Worm (Caenorhabditis elegans) whole organism, late embryonic: ENCODE results near the gene F10C2.5.

ENCODE experiments used
- C08G9.2 ChIP-seq: sonication (generic microtip); optimal IDR thresholded peaks from 2 replicates; lab custom pipeline; 2016; ENCODE audit warnings: mild to moderate bottlenecking, missing genetic modification characterization, moderate library complexity, missing compliant biosample characterization
- K02D7.2 ChIP-seq: sonication (generic microtip); optimal IDR thresholded peaks from 2 replicates; lab custom pipeline; 2017; ENCODE audit warnings: mild to moderate bottlenecking, missing genetic modification characterization, missing compliant biosample characterization
- T23F11.4 ChIP-seq: fragments of 200-800 bp; sonication (Bioruptor generic); optimal IDR thresholded peaks from 2 replicates; lab custom pipeline; 2018; ENCODE audit warnings: mild to moderate bottlenecking, missing genetic modification characterization, missing compliant biosample characterization
- ahr-1 ChIP-seq: sonication (generic microtip); optimal IDR thresholded peaks from 2 replicates; lab custom pipeline; 2016; ENCODE audit warnings: missing genetic modification characterization, missing compliant biosample characterization
- ceh-19 ChIP-seq: fragments of 200-800 bp; sonication (Bioruptor generic); optimal IDR thresholded peaks from 2 replicates; lab custom pipeline; 2018; ENCODE audit warnings: mild to moderate bottlenecking, missing genetic modification characterization, missing compliant biosample characterization
- ceh-2 ChIP-seq: sonication (generic microtip); optimal IDR thresholded peaks from 2 replicates; lab custom pipeline; 2016; ENCODE audit warnings: missing genotype, missing genetic modification characterization, missing compliant biosample characterization
- ceh-31 ChIP-seq: sonication (generic microtip); optimal IDR thresholded peaks from 2 replicates; lab custom pipeline; 2016; ENCODE audit warnings: missing genetic modification characterization, missing compliant biosample characterization
- ceh-34 ChIP-seq: sonication (generic microtip); optimal IDR thresholded peaks from 2 replicates; lab custom pipeline; 2016; ENCODE audit warnings: mild to moderate bottlenecking, missing genetic modification characterization, missing compliant biosample characterization
- ceh-48 ChIP-seq: sonication (generic microtip); optimal IDR thresholded peaks from 2 replicates; lab custom pipeline; 2016; ENCODE audit warnings: missing genetic modification characterization, inconsistent platforms, missing compliant biosample characterization
- ceh-9 ChIP-seq: sonication (generic microtip); optimal IDR thresholded peaks from 2 replicates; lab custom pipeline; 2016; ENCODE audit warnings: mild to moderate bottlenecking, missing genetic modification characterization, inconsistent platforms, missing compliant biosample characterization
- che-1 ChIP-seq: sonication (generic microtip); optimal IDR thresholded peaks from 2 replicates; lab custom pipeline; 2016; ENCODE audit warnings: mild to moderate bottlenecking, missing genetic modification characterization, missing compliant biosample characterization
- dmd-4 ChIP-seq: sonication (generic microtip); optimal IDR thresholded peaks from 2 replicates; lab custom pipeline; 2016; ENCODE audit warnings: borderline replicate concordance, missing genetic modification characterization, missing compliant biosample characterization
- dve-1 ChIP-seq: sonication (generic microtip); optimal IDR thresholded peaks from 2 replicates; lab custom pipeline; 2017; ENCODE audit warnings: antibody characterized with exemption, mild to moderate bottlenecking, missing genetic modification characterization, missing compliant biosample characterization
- elt-2 ChIP-seq: sonication (generic microtip); optimal IDR thresholded peaks from 2 replicates; lab custom pipeline; 2016; ENCODE audit warnings: missing genetic modification reagents, missing genetic modification characterization, missing compliant biosample characterization
- elt-4 ChIP-seq: sonication (generic microtip); optimal IDR thresholded peaks from 2 replicates; lab custom pipeline; 2016; ENCODE audit warnings: missing genetic modification characterization, missing compliant biosample characterization
- fkh-10 ChIP-seq: fragments of 150-350 bp; optimal IDR thresholded peaks from 2 replicates; lab custom pipeline; 2014; ENCODE audit warnings: missing biosample characterization, missing genetic modification reagents, missing genetic modification characterization
- fkh-6 ChIP-seq: sonication (generic microtip); optimal IDR thresholded peaks from 2 replicates; lab custom pipeline; 2016; ENCODE audit warnings: missing genetic modification characterization, missing compliant biosample characterization
- gmeb-2 ChIP-seq: sonication (generic microtip); optimal IDR thresholded peaks from 2 replicates; lab custom pipeline; 2016; ENCODE audit warnings: missing genetic modification characterization, inconsistent platforms, missing compliant biosample characterization
- hlh-13 ChIP-seq: fragments of 200-800 bp; sonication (Bioruptor generic); optimal IDR thresholded peaks from 2 replicates; lab custom pipeline; 2018; ENCODE audit warnings: mild to moderate bottlenecking, missing genetic modification characterization, missing compliant biosample characterization
- hlh-15 ChIP-seq: sonication (generic microtip); optimal IDR thresholded peaks from 2 replicates; lab custom pipeline; 2016; ENCODE audit warnings: missing genetic modification characterization, missing compliant biosample characterization
- hlh-30 ChIP-seq: sonication (generic microtip); optimal IDR thresholded peaks from 2 replicates; lab custom pipeline; 2017; ENCODE audit warnings: antibody characterized with exemption, missing genetic modification characterization, missing compliant biosample characterization; ENCODE audit not compliant: insufficient read depth
- hlh-6 ChIP-seq: sonication (generic microtip); optimal IDR thresholded peaks from 2 replicates; lab custom pipeline; 2016; ENCODE audit warnings: missing genotype, missing genetic modification characterization, missing compliant biosample characterization
- lim-6 ChIP-seq: sonication (generic microtip); optimal IDR thresholded peaks from 2 replicates; lab custom pipeline; 2016; ENCODE audit warnings: missing genetic modification characterization, missing compliant biosample characterization
- madf-2 ChIP-seq: sonication (generic microtip); optimal IDR thresholded peaks from 2 replicates; lab custom pipeline; 2017; ENCODE audit warnings: missing genetic modification characterization, missing compliant biosample characterization
- nfya-1 ChIP-seq: sonication (generic microtip); optimal IDR thresholded peaks from 2 replicates; lab custom pipeline; 2017; ENCODE audit warnings: missing genetic modification characterization, mild to moderate bottlenecking, missing compliant biosample characterization, antibody characterized with exemption, moderate library complexity
- nhr-232 ChIP-seq: sonication (generic microtip); optimal IDR thresholded peaks from 2 replicates; lab custom pipeline; 2016; ENCODE audit warnings: missing genetic modification characterization, missing compliant biosample characterization
- npax-4 ChIP-seq: sonication (generic microtip); optimal IDR thresholded peaks from 2 replicates; lab custom pipeline; 2016; ENCODE audit warnings: missing genetic modification characterization, missing compliant biosample characterization
- pag-3 ChIP-seq: sonication (generic microtip); optimal IDR thresholded peaks from 2 replicates; lab custom pipeline; 2016; ENCODE audit warnings: missing compliant biosample characterization, missing genetic modification characterization, borderline replicate concordance
- pat-9 ChIP-seq: fragments of 200-800 bp; sonication (Bioruptor generic); optimal IDR thresholded peaks from 2 replicates; lab custom pipeline; 2018; ENCODE audit warnings: mild to moderate bottlenecking, missing genetic modification characterization, moderate library complexity, missing compliant biosample characterization
- pax-1 ChIP-seq: fragments of 150-350 bp; optimal IDR thresholded peaks from 2 replicates; lab custom pipeline; 2014; ENCODE audit warnings: missing biosample characterization, missing genetic modification characterization
- pqm-1 ChIP-seq: sonication (generic microtip); optimal IDR thresholded peaks from 2 replicates; lab custom pipeline; 2016; ENCODE audit warnings: missing genetic modification characterization, missing compliant biosample characterization
- ref-2 ChIP-seq: sonication (generic microtip); optimal IDR thresholded peaks from 2 replicates; lab custom pipeline; 2016; ENCODE audit warnings: missing genetic modification characterization, missing compliant biosample characterization
- sox-2 ChIP-seq: fragments of 200-800 bp; sonication (Bioruptor generic); IDR thresholded peaks from 2 replicates; pipeline ENCODE4 v1.3.6; 2022; ENCODE audit warnings: missing genetic modification reagents, missing genetic modification characterization, missing compliant biosample characterization
- sox-4 ChIP-seq: sonication (generic microtip); optimal IDR thresholded peaks from 2 replicates; lab custom pipeline; 2017; ENCODE audit warnings: mild to moderate bottlenecking, missing genetic modification characterization, inconsistent platforms, missing compliant biosample characterization
- tbx-2 ChIP-seq: sonication (generic microtip); optimal IDR thresholded peaks from 2 replicates; lab custom pipeline; 2016; ENCODE audit warnings: missing genetic modification characterization, missing compliant biosample characterization
- unc-42 ChIP-seq: sonication (generic microtip); optimal IDR thresholded peaks from 2 replicates; lab custom pipeline; 2016; ENCODE audit warnings: missing genotype, missing genetic modification characterization, missing compliant biosample characterization
- unc-86 ChIP-seq: sonication (generic microtip); optimal IDR thresholded peaks from 2 replicates; lab custom pipeline; 2016; ENCODE audit warnings: missing genetic modification characterization, missing compliant biosample characterization
- ztf-16 ChIP-seq: sonication (generic microtip); optimal IDR thresholded peaks from 2 replicates; lab custom pipeline; 2017; ENCODE audit warnings: missing genetic modification characterization, missing compliant biosample characterization

The F10C2.5 gene

ce11 chrV:12026878-12027477, 18.3 kb upstream of the F10C2.5 start (continued):
- TF ChIP-seq hlh-15 (tag; lab: Kevin White, UChicago) = no peak

ce11 chrV:12028151-12028550, 17.1 kb upstream of the F10C2.5 start:
- no peak for TF ChIP-seq pag-3 (tag; lab: Kevin White, UChicago)
- no peak for TF ChIP-seq unc-86 (tag; lab: Kevin White, UChicago)
- TF ChIP-seq pax-1 (tag; lab: Kevin White, UChicago) = no peak
- no peak for TF ChIP-seq nfya-1 (tag; lab: Kevin White, UChicago)
- no peak for TF ChIP-seq T23F11.4
- no peak for TF ChIP-seq ceh-48 (tag; lab: Kevin White, UChicago)
- no peak for TF ChIP-seq tbx-2

- TF ChIP-seq elt-4 (tag; lab: Kevin White, UChicago) = no peak
- no peak for TF ChIP-seq ref-2 (tag; lab: Kevin White, UChicago)
- TF ChIP-seq pqm-1 (tag; lab: Kevin White, UChicago) = no peak
- TF ChIP-seq gmeb-2 (tag; lab: Kevin White, UChicago) = no peak
- TF ChIP-seq sox-2 = no peak
- TF ChIP-seq fkh-6 (tag; lab: Kevin White, UChicago) = no peak
- no peak for TF ChIP-seq ceh-19 (GFP tag; lab: Kevin White, UChicago)
- TF ChIP-seq pag-3 (tag; lab: Kevin White, UChicago) = no peak
- TF ChIP-seq lim-6 = no peak
- no peak for TF ChIP-seq npax-4 (tag; lab: Kevin White, UChicago)
- no peak for TF ChIP-seq fkh-10 (GFP tag; lab: Kevin White, UChicago)
These were observed 13.2 kb upstream of the F10C2.5 start, which contains the start of gene pkc-1 for ce11 chrV:12032060-12032459. Gene pkc-1, minus strand, starts transcription at chrV:12032160.

ce11 chrV:12033841-12034240, 11.4 kb upstream of the F10C2.5 start:
- TF ChIP-seq unc-42 (peak; percentile 62), K02D7.2 (tag; lab: Kevin White, UChicago) (no peak)

ce11 chrV:12036129-12036528, 9.1 kb upstream of the F10C2.5 start:
- TF ChIP-seq sox-2 = peak; percentile 18; the same call in 1 of the 2 replicates
- no peak for TF ChIP-seq ahr-1 (tag; lab: Kevin White, UChicago)
- no peak for TF ChIP-seq hlh-6
- no peak for TF ChIP-seq ref-2 (tag; lab: Kevin White, UChicago)
- TF ChIP-seq unc-42 = peak; percentile 23
- no peak for TF ChIP-seq ceh-9
- TF ChIP-seq T23F11.4 = no peak
- no peak for TF ChIP-seq dmd-4
- TF ChIP-seq che-1 (tag; lab: Kevin White, UChicago) = no peak
- no peak for TF ChIP-seq pat-9 (tag; lab: Kevin White, UChicago)
- no peak for TF ChIP-seq madf-2 (tag; lab: Kevin White, UChicago)
- no peak for TF ChIP-seq hlh-13 (GFP tag; lab: Kevin White, UChicago)
- no peak for TF ChIP-seq nhr-232
- no peak for TF ChIP-seq elt-2 (tag; lab: Kevin White, UChicago)
- TF ChIP-seq ceh-31 = peak; percentile 20
- TF ChIP-seq ztf-16 (tag; lab: Kevin White, UChicago) = no peak
- no peak for TF ChIP-seq ceh-2 (tag; lab: Kevin White, UChicago)
- no peak for TF ChIP-seq ceh-34 (tag; lab: Kevin White, UChicago)
- no peak for TF ChIP-seq dve-1 (tag; lab: Kevin White, UChicago)
- no peak for TF ChIP-seq C08G9.2 (tag; lab: Kevin White, UChicago)
- no peak for TF ChIP-seq hlh-30 (tag; lab: Kevin White, UChicago)
- no peak for TF ChIP-seq sox-4 (tag; lab: Kevin White, UChicago)
